Fruit fly (Drosophila melanogaster) whole organism, embryonic: ENCODE data around the gene cindr.

ENCODE experiments used
- Abd-B ChIP-seq: fragments of 200-800 bp; sonication (Bioruptor generic); optimal IDR thresholded peaks from 2 replicates; lab custom pipeline; 2018; ENCODE audit warnings: missing biosample characterization, mild to moderate bottlenecking, missing genetic modification characterization, moderate library complexity
- Adf1 ChIP-seq: fragments of 200-800 bp; sonication (Bioruptor generic); IDR thresholded peaks from 2 replicates; pipeline ENCODE4 v1.3.6; 2022; ENCODE audit warnings: missing biosample characterization, missing genetic modification characterization
- C15 ChIP-seq: fragments of 200-800 bp; sonication (Bioruptor generic); IDR thresholded peaks from 3 replicates; pipeline ENCODE4 v1.3.6; 2022; ENCODE audit warnings: missing biosample characterization, missing genetic modification characterization
- CG10979 ChIP-seq: fragments of 200-800 bp; sonication (Bioruptor generic); optimal IDR thresholded peaks from 2 replicates; lab custom pipeline; 2018; ENCODE audit warnings: missing biosample characterization, mild to moderate bottlenecking, missing genetic modification characterization, moderate library complexity
- CG12391 ChIP-seq: fragments of 200-800 bp; sonication (Bioruptor generic); optimal IDR thresholded peaks from 3 replicates; lab custom pipeline; 2018; ENCODE audit warnings: missing biosample characterization, mild to moderate bottlenecking, missing genetic modification characterization, moderate library complexity
- CG14441 ChIP-seq: fragments of 200-800 bp; sonication (Bioruptor generic); IDR thresholded peaks from 2 replicates; pipeline ENCODE4 v1.3.6; 2022; ENCODE audit warnings: missing biosample characterization, missing genetic modification characterization
- CG15479 ChIP-seq: fragments of 200-800 bp; sonication (Bioruptor generic); optimal IDR thresholded peaks from 3 replicates; lab custom pipeline; 2019; ENCODE audit warnings: missing biosample characterization, mild to moderate bottlenecking, missing genetic modification characterization, moderate library complexity
- CG15514 ChIP-seq: fragments of 200-800 bp; sonication (Bioruptor generic); optimal IDR thresholded peaks from 3 replicates; lab custom pipeline; 2017; ENCODE audit warnings: missing biosample characterization, missing genetic modification characterization, mild to moderate bottlenecking, moderate library complexity, missing genetic modification reagents
- CG18011 ChIP-seq: fragments of 200-800 bp; sonication (Bioruptor generic); optimal IDR thresholded peaks from 2 replicates; lab custom pipeline; 2017; ENCODE audit warnings: missing biosample characterization, missing genetic modification characterization, mild to moderate bottlenecking, moderate library complexity, missing genotype
- CG2199 ChIP-seq: fragments of 200-800 bp; sonication (Bioruptor generic); IDR thresholded peaks from 3 replicates; pipeline ENCODE4 v1.3.6; 2022; ENCODE audit warnings: missing biosample characterization, missing genetic modification characterization
- CG2678 ChIP-seq: fragments of 200-800 bp; sonication (Bioruptor generic); optimal IDR thresholded peaks from 3 replicates; lab custom pipeline; 2019; ENCODE audit warnings: missing biosample characterization, mild to moderate bottlenecking, missing genetic modification characterization, moderate library complexity
- CG2712 ChIP-seq: fragments of 200-800 bp; optimal IDR thresholded peaks from 3 replicates; lab custom pipeline; 2019; ENCODE audit warnings: missing biosample characterization, mild to moderate bottlenecking, missing genetic modification characterization, moderate library complexity
- CG30431 ChIP-seq: fragments of 200-800 bp; sonication (Bioruptor generic); optimal IDR thresholded peaks from 2 replicates; lab custom pipeline; 2017; ENCODE audit warnings: missing biosample characterization, missing genetic modification characterization
- CG31224 ChIP-seq: fragments of 200-800 bp; sonication (Bioruptor generic); IDR thresholded peaks from 2 replicates; pipeline ENCODE4 v1.3.6; 2022; ENCODE audit warnings: missing biosample characterization, missing genetic modification characterization
- CG31388 ChIP-seq: fragments of 200-800 bp; sonication (Bioruptor generic); optimal IDR thresholded peaks from 2 replicates; lab custom pipeline; 2016; ENCODE audit warnings: missing biosample characterization, missing genetic modification characterization
- CG3281 ChIP-seq: fragments of 200-800 bp; sonication (Bioruptor generic); optimal IDR thresholded peaks from 3 replicates; lab custom pipeline; 2017; ENCODE audit warnings: missing biosample characterization, mild to moderate bottlenecking, missing genetic modification characterization
- CG3995 ChIP-seq: fragments of 200-800 bp; sonication (Bioruptor generic); optimal IDR thresholded peaks from 3 replicates; lab custom pipeline; 2016; ENCODE audit warnings: missing biosample characterization, missing genetic modification characterization
- CG4730 ChIP-seq: fragments of 200-800 bp; sonication (Bioruptor generic); IDR thresholded peaks from 2 replicates; pipeline ENCODE4 v1.3.6; 2022; ENCODE audit warnings: missing biosample characterization, missing genetic modification characterization
- CG5180 ChIP-seq: fragments of 200-800 bp; sonication (Bioruptor generic); optimal IDR thresholded peaks from 3 replicates; lab custom pipeline; 2017; ENCODE audit warnings: missing biosample characterization, missing genetic modification characterization, mild to moderate bottlenecking, moderate library complexity, missing genetic modification reagents
- CG8359 ChIP-seq: fragments of 200-800 bp; sonication (Bioruptor generic); optimal IDR thresholded peaks from 2 replicates; lab custom pipeline; 2017; ENCODE audit warnings: missing biosample characterization, mild to moderate bottlenecking, missing genetic modification characterization, borderline replicate concordance
- Deaf1 ChIP-seq: fragments of 200-800 bp; optimal IDR thresholded peaks from 3 replicates; lab custom pipeline; 2019; ENCODE audit warnings: missing biosample characterization, mild to moderate bottlenecking, missing genetic modification characterization, moderate library complexity
- Dip3 ChIP-seq: fragments of 200-800 bp; sonication (Bioruptor generic); optimal IDR thresholded peaks from 3 replicates; lab custom pipeline; 2016; ENCODE audit warnings: missing biosample characterization, missing genetic modification characterization
- Dll ChIP-seq: fragments of 200-800 bp; sonication (Bioruptor generic); IDR thresholded peaks from 4 replicates; pipeline ENCODE4 v1.3.6; 2022; ENCODE audit warnings: missing biosample characterization, missing genetic modification characterization; ENCODE audit not compliant: partially characterized antibody
- Doc3 ChIP-seq: fragments of 200-800 bp; sonication (Bioruptor generic); IDR thresholded peaks from 3 replicates; pipeline ENCODE4 v1.3.6; 2022; ENCODE audit warnings: missing biosample characterization, missing genetic modification characterization; ENCODE audit not compliant: partially characterized antibody
- E2f1 ChIP-seq: fragments of 200-800 bp; sonication (Bioruptor generic); IDR thresholded peaks from 2 replicates; pipeline ENCODE4 v1.3.6; 2022; ENCODE audit warnings: missing biosample characterization, missing genetic modification characterization
- ERR ChIP-seq: fragments of 200-800 bp; sonication (Bioruptor generic); optimal IDR thresholded peaks from 2 replicates; lab custom pipeline; 2016; ENCODE audit warnings: missing biosample characterization, missing genetic modification characterization
- HLH4C ChIP-seq: fragments of 200-800 bp; sonication (Bioruptor generic); IDR thresholded peaks from 3 replicates; pipeline ENCODE4 v1.3.6; 2022; ENCODE audit warnings: missing biosample characterization, missing genetic modification characterization; ENCODE audit not compliant: partially characterized antibody
- HLHmδ ChIP-seq: fragments of 200-800 bp; sonication (Bioruptor generic); optimal IDR thresholded peaks from 2 replicates; lab custom pipeline; 2018; ENCODE audit warnings: missing biosample characterization, mild to moderate bottlenecking, missing genetic modification characterization, moderate library complexity
- HmgZ ChIP-seq: fragments of 200-800 bp; sonication (Bioruptor generic); optimal IDR thresholded peaks from 2 replicates; lab custom pipeline; 2018; ENCODE audit warnings: missing biosample characterization, mild to moderate bottlenecking, missing genetic modification characterization
- Mrtf ChIP-seq: fragments of 200-800 bp; sonication (Bioruptor generic); IDR thresholded peaks from 3 replicates; pipeline ENCODE4 v1.3.6; 2022; ENCODE audit warnings: missing biosample characterization, missing genetic modification characterization
- Nf-YC ChIP-seq: fragments of 200-800 bp; optimal IDR thresholded peaks from 3 replicates; lab custom pipeline; 2019; ENCODE audit warnings: missing biosample characterization, mild to moderate bottlenecking, missing genetic modification characterization, moderate library complexity
- Poxn ChIP-seq: fragments of 200-800 bp; sonication (Bioruptor generic); IDR thresholded peaks from 2 replicates; pipeline ENCODE4 v1.3.6; 2022; ENCODE audit warnings: missing biosample characterization, missing genetic modification characterization
- abd-A ChIP-seq: fragments of 200-800 bp; sonication (Bioruptor generic); optimal IDR thresholded peaks from 3 replicates; lab custom pipeline; 2019; ENCODE audit warnings: missing biosample characterization, mild to moderate bottlenecking, missing genetic modification characterization, moderate library complexity
- bab2 ChIP-seq: fragments of 200-800 bp; sonication (Bioruptor generic); optimal IDR thresholded peaks from 2 replicates; lab custom pipeline; 2016; ENCODE audit warnings: missing biosample characterization, missing genetic modification characterization
- cg ChIP-seq: fragments of 200-800 bp; sonication (Bioruptor generic); optimal IDR thresholded peaks from 3 replicates; lab custom pipeline; 2019; ENCODE audit warnings: missing biosample characterization, mild to moderate bottlenecking, missing genetic modification characterization, moderate library complexity
- chm ChIP-seq: fragments of 200-800 bp; sonication (Bioruptor generic); IDR thresholded peaks from 2 replicates; pipeline ENCODE4 v1.3.6; 2022; ENCODE audit warnings: missing biosample characterization, missing genetic modification characterization
- fd3F ChIP-seq: fragments of 200-800 bp; sonication (Bioruptor generic); optimal IDR thresholded peaks from 2 replicates; lab custom pipeline; 2018; ENCODE audit warnings: missing biosample characterization, mild to moderate bottlenecking, missing genetic modification characterization, moderate library complexity
- gsb ChIP-seq: fragments of 200-800 bp; sonication (Bioruptor generic); IDR thresholded peaks from 2 replicates; pipeline ENCODE4 v1.3.6; 2022; ENCODE audit warnings: missing biosample characterization, missing genetic modification characterization
- gsb-n ChIP-seq: fragments of 200-800 bp; sonication (Bioruptor generic); optimal IDR thresholded peaks from 3 replicates; lab custom pipeline; 2018; ENCODE audit warnings: missing biosample characterization, mild to moderate bottlenecking, missing genetic modification characterization
- hkb ChIP-seq, 2 experiments: fragments of 200-800 bp in 1 of 2; fragments of >200 bp in 1 of 2; sonication (Bioruptor generic) in 1 of 2; IDR thresholded peaks in 1 of 2; optimal IDR thresholded peaks in 1 of 2; 2 replicates each; pipeline versions ENCODE4 v1.3.6 to Lab custom; 2017 to 2022; ENCODE audit warnings: missing biosample characterization in 1 of 2, missing genetic modification characterization in 1 of 2
- jumu ChIP-seq: fragments of 200-800 bp; sonication (Bioruptor generic); optimal IDR thresholded peaks from 3 replicates; lab custom pipeline; 2016; ENCODE audit warnings: missing biosample characterization, missing genetic modification characterization
- lab ChIP-seq: fragments of 200-800 bp; sonication (Bioruptor generic); optimal IDR thresholded peaks from 3 replicates; lab custom pipeline; 2017; ENCODE audit warnings: missing biosample characterization, missing genetic modification characterization, mild to moderate bottlenecking, moderate library complexity, missing genetic modification reagents
- phol ChIP-seq: fragments of 200-800 bp; sonication (Bioruptor generic); optimal IDR thresholded peaks from 3 replicates; lab custom pipeline; 2018; ENCODE audit warnings: missing biosample characterization, mild to moderate bottlenecking, missing genetic modification characterization, moderate library complexity
- pros ChIP-seq: fragments of 200-800 bp; sonication (Bioruptor generic); optimal IDR thresholded peaks from 3 replicates; lab custom pipeline; 2019; ENCODE audit warnings: missing biosample characterization, mild to moderate bottlenecking, missing genetic modification characterization, moderate library complexity
- scrt ChIP-seq: fragments of 200-800 bp; sonication (Bioruptor generic); optimal IDR thresholded peaks from 2 replicates; lab custom pipeline; 2018; ENCODE audit warnings: missing biosample characterization, mild to moderate bottlenecking, missing genetic modification characterization, moderate library complexity
- so ChIP-seq: fragments of 200-800 bp; sonication (Bioruptor generic); IDR thresholded peaks from 3 replicates; pipeline ENCODE4 v1.3.6; 2022; ENCODE audit warnings: missing biosample characterization, missing genetic modification characterization
- zen ChIP-seq: fragments of 200-800 bp; sonication (Bioruptor generic); optimal IDR thresholded peaks from 3 replicates; lab custom pipeline; 2018; ENCODE audit warnings: missing biosample characterization, mild to moderate bottlenecking, missing genetic modification characterization, moderate library complexity

The cindr gene

dm6 chr3R:30765306-30766033 lies 42.9 kb upstream of the cindr start, which contains the start of gene zfh1 (continued):
- TF ChIP-seq cg (peak; percentile 90), HLHmδ (GFP tag; lab: Kevin White, UChicago) (peak; percentile 25), so (GFP tag; lab: Robert Waterston, UW) (0 out of 3 replicates have a peak, but pooled peaks have one; percentile 31), HLH4C (GFP tag; lab: Robert Waterston, UW) (peak; percentile 22; the same call in 1 of the 3 replicates), CG2199 (GFP tag; lab: Robert Waterston, UW) (peak; percentile 76; the same call in 2 of the 3 replicates), CG3281 (no peak), pros (GFP tag; lab: Kevin White, UChicago) (peak; percentile 68), gsb-n (tag; lab: Kevin White, UChicago) (peak; percentile 6), Deaf1 (peak; percentile 96), Adf1 (GFP tag; lab: Robert Waterston, UW) (peak; percentile 28; the same call in 1 of the 2 replicates), CG4730 (GFP tag; lab: Robert Waterston, UW) (no peak), CG5180 (GFP tag; lab: Kevin White, UChicago) (peak; percentile 2), Dll (GFP tag; lab: Robert Waterston, UW) (0 out of 4 replicates have a peak, but pooled peaks have one; percentile 20), Dip3 (GFP tag; lab: Kevin White, UChicago) (no peak), hkb (optimal IDR thresholded peaks at IDR 0.05; lab: Kevin White, UChicago) (no peak), hkb (GFP tag; IDR thresholded peaks at IDR 0.05; lab: Robert Waterston, UW) (no peak), abd-A (tag; lab: Kevin White, UChicago) (peak; percentile 74), chm (GFP tag; lab: Robert Waterston, UW) (peak; percentile 73; the same call in 1 of the 2 replicates), ERR (GFP tag; lab: Kevin White, UChicago) (peak; percentile 53), CG15514 (GFP tag; lab: Kevin White, UChicago) (no peak), CG12391 (no peak), Nf-YC (tag; lab: Kevin White, UChicago) (peak; percentile 93), lab (GFP tag; lab: Kevin White, UChicago) (peak; percentile 19)

- no peak for TF ChIP-seq CG18011
- no peak for TF ChIP-seq CG2712 (tag; lab: Kevin White, UChicago)
- TF ChIP-seq CG31224 = no peak
- no peak for TF ChIP-seq Mrtf (GFP tag; lab: Robert Waterston, UW)
- peak; percentile 21 for TF ChIP-seq CG2678
- no peak for TF ChIP-seq C15 (GFP tag; lab: Robert Waterston, UW)
- TF ChIP-seq Abd-B (GFP tag; lab: Kevin White, UChicago) = no peak
- no peak for TF ChIP-seq HmgZ
- TF ChIP-seq zen (tag; lab: Kevin White, UChicago) = peak; percentile 68
- peak; percentile 18 for TF ChIP-seq CG8359 (GFP tag; lab: Kevin White, UChicago)
- TF ChIP-seq CG14441 (GFP tag; lab: Robert Waterston, UW) = no peak
- TF ChIP-seq Doc3 (GFP tag; lab: Robert Waterston, UW) = no peak
- no peak for TF ChIP-seq scrt (GFP tag; lab: Kevin White, UChicago)
- TF ChIP-seq gsb (GFP tag; lab: Robert Waterston, UW) = no peak
- peak; percentile 2 for TF ChIP-seq CG10979 (tag; lab: Kevin White, UChicago)
- no peak for TF ChIP-seq E2f1
- no peak for TF ChIP-seq CG3995 (GFP tag; lab: Kevin White, UChicago)
- no peak for TF ChIP-seq phol (tag; lab: Kevin White, UChicago)
- TF ChIP-seq jumu = no peak
- no peak for TF ChIP-seq fd3F (GFP tag; lab: Kevin White, UChicago)
- TF ChIP-seq CG31388 (GFP tag; lab: Kevin White, UChicago) = no peak
- TF ChIP-seq Poxn = no peak
- TF ChIP-seq CG15479 (GFP tag; lab: Kevin White, UChicago) = peak; percentile 50
- no peak for TF ChIP-seq bab2 (GFP tag; lab: Kevin White, UChicago)
- TF ChIP-seq CG30431 (GFP tag; lab: Kevin White, UChicago) = peak; percentile 26
Observed at dm6 chr3R:30766922-30767504, 41.4 kb upstream of the cindr start.
